Worm (Caenorhabditis elegans): Measurements from ENCODE around the gene C45G9.10.

- TF ChIP-seq Y67H2A.10 (GFP tag; conservative IDR thresholded peaks at IDR 0.05) (no peak), dox-1 (GFP tag; IDR thresholded peaks at IDR 0.05) (no peak), F57A8.1 (GFP tag; optimal IDR thresholded peaks at IDR 0.05) (no peak), hlh-12 (tag; optimal IDR thresholded peaks at IDR 0.05) (no peak), F39B2.1 (GFP tag; IDR thresholded peaks at IDR 0.05) (no peak), let-607 (tag; optimal IDR thresholded peaks at IDR 0.05) (no peak), fkh-3 (tag; optimal IDR thresholded peaks at IDR 0.05) (no peak), efl-1 (GFP tag; optimal IDR thresholded peaks at IDR 0.05) (no peak)
These were observed 54.8 kb downstream of the C45G9.10 start, which contains the start of gene R144.12 for ce11 chrIII:5006881-5007280.
